Worm (Caenorhabditis elegans): Measurements from ENCODE around the gene nlp-71.

ce11 chrIV:6432375-6432774, 19.0 kb upstream of the nlp-71 start:
- TF ChIP-seq ces-1 (GFP tag; optimal IDR thresholded peaks at IDR 0.05) (no peak), snpc-4 (tag; optimal IDR thresholded peaks at IDR 0.05) (no peak), fkh-4 (tag; optimal IDR thresholded peaks at IDR 0.05; ENCODE audit: borderline replicate concordance) (no peak), aha-1 (tag; optimal IDR thresholded peaks at IDR 0.05) (no peak)

Measured in whole organism, L1 larva.